Fruit fly (Drosophila melanogaster): ENCODE data around the gene CG5188.

DNA sequence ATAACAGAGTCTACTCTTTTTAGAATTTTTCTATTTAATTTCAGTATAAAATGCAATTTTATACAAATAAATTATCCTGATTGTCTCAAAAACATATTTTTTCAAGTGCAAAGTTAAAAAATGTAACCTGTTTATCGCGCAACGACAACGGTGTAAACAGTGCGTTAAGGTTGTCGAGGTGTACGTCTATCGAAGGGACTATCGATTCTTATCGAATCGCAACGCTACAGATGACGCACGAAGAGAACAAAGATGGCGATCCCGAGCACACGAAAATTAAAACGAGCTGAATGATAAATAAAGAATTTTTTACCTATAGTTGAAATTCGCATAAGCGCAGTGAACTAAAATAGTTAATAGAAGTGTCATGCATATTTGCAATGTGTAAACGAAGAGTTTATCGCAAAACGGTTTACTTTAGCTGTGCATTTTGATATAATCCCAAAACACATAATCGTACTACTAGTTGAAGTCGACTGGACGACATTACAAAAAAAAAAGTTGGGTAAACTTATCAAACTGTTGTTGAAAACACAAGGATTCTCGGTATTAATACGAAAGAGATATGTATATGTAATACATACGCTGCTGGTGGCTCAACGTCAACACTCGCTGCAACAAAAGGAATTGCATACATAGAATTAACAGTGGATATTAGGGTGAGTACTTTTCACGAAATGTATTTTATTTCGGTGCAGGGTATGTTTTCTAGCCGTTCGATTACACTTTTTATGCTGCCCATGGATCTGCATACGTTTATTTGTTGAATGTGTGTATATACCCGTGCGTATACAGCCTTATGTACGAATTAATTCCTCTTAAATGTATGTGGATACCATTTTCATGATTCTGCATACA lies 40.5 kb upstream of the CG5188 start, which contains the start of gene da:
- TF ChIP-seq psq (optimal IDR thresholded peaks at IDR 0.05) = no peak
- no peak for TF ChIP-seq CG8478 (optimal IDR thresholded peaks at IDR 0.05)
- TF ChIP-seq usp (GFP tag; optimal IDR thresholded peaks at IDR 0.05) = no peak
- no peak for TF ChIP-seq pan (optimal IDR thresholded peaks at IDR 0.05)
- TF ChIP-seq EcR (GFP tag; optimal IDR thresholded peaks at IDR 0.05) = no peak
- TF ChIP-seq Dll (optimal IDR thresholded peaks at IDR 0.05) = no peak
